Worm (Caenorhabditis elegans) whole organism, L1 larva: ENCODE results near the gene fbxa-4.

Experiments used
- C16A3.4 ChIP-seq: fragments of 150-350 bp; optimal IDR thresholded peaks from 2 replicates; lab custom pipeline; 2014; ENCODE audit warnings: missing biosample characterization, missing genetic modification characterization
- Y116A8C.19 ChIP-seq: sonication (generic microtip); optimal IDR thresholded peaks from 2 replicates; lab custom pipeline; 2016; ENCODE audit warnings: missing compliant biosample characterization, missing genetic modification characterization, borderline replicate concordance
- aha-1 ChIP-seq: fragments of 150-350 bp; optimal IDR thresholded peaks from 2 replicates; lab custom pipeline; 2014; ENCODE audit warnings: missing biosample characterization, missing genetic modification characterization
- alr-1 ChIP-seq: fragments of 200-800 bp; sonication (Bioruptor generic); optimal IDR thresholded peaks from 2 replicates; lab custom pipeline; 2018; ENCODE audit warnings: borderline replicate concordance, mild to moderate bottlenecking, missing genetic modification characterization, missing compliant biosample characterization
- aly-2 ChIP-seq: fragments of 150-350 bp; optimal IDR thresholded peaks from 2 replicates; lab custom pipeline; 2014; ENCODE audit warnings: missing biosample characterization, missing genetic modification characterization
- blmp-1 ChIP-seq: fragments of 150-350 bp; optimal IDR thresholded peaks from 2 replicates; lab custom pipeline; 2014; ENCODE audit warnings: missing biosample characterization, missing genetic modification characterization
- ceh-63 ChIP-seq: fragments of 200-800 bp; sonication (Bioruptor generic); optimal IDR thresholded peaks from 2 replicates; lab custom pipeline; 2018; ENCODE audit warnings: mild to moderate bottlenecking, missing genetic modification characterization, missing compliant biosample characterization
- ceh-8 ChIP-seq: fragments of 200-800 bp; sonication (Bioruptor generic); optimal IDR thresholded peaks from 2 replicates; lab custom pipeline; 2018; ENCODE audit warnings: mild to moderate bottlenecking, missing genetic modification characterization, moderate library complexity, missing compliant biosample characterization
- ceh-88 ChIP-seq: fragments of 200-800 bp; sonication (Bioruptor generic); IDR thresholded peaks from 2 replicates; pipeline ENCODE4 v1.3.6; 2022; ENCODE audit warnings: missing genetic modification characterization, missing compliant biosample characterization
- dpl-1 ChIP-seq, 3 experiments: fragments of 150-350 bp in 2 of 3; sonication (generic microtip) in 1 of 3; optimal IDR thresholded peaks; 2 replicates each; lab custom pipeline; 2014 to 2017; ENCODE audit warnings: missing biosample characterization in 3 of 3, missing genetic modification characterization in 3 of 3, missing genetic modification reagents in 3 of 3
- dsc-1 ChIP-seq: sonication (generic microtip); optimal IDR thresholded peaks from 2 replicates; lab custom pipeline; 2016; ENCODE audit warnings: mild to moderate bottlenecking, missing genetic modification characterization, missing compliant biosample characterization
- egl-27 ChIP-seq, 2 experiments: fragments of 150-350 bp in 1 of 2; sonication (generic microtip); optimal IDR thresholded peaks; 3 replicates each; lab custom pipeline; 2017 to 2018; ENCODE audit warnings: missing biosample characterization in 2 of 2, missing genetic modification characterization in 2 of 2, missing genetic modification reagents in 2 of 2
- elt-2 ChIP-seq: sonication (generic microtip); optimal IDR thresholded peaks from 2 replicates; lab custom pipeline; 2016; ENCODE audit warnings: missing genetic modification characterization, mild to moderate bottlenecking, inconsistent platforms, missing compliant biosample characterization, missing genetic modification reagents
- fkh-10 ChIP-seq: sonication (generic microtip); optimal IDR thresholded peaks from 2 replicates; lab custom pipeline; 2017; ENCODE audit warnings: missing biosample characterization, missing genetic modification reagents, missing genetic modification characterization
- fkh-4 ChIP-seq: sonication (generic microtip); optimal IDR thresholded peaks from 2 replicates; lab custom pipeline; 2016; ENCODE audit warnings: missing compliant biosample characterization, missing genetic modification characterization, borderline replicate concordance
- fkh-8 ChIP-seq: sonication (generic microtip); optimal IDR thresholded peaks from 2 replicates; lab custom pipeline; 2016; ENCODE audit warnings: mild to moderate bottlenecking, missing genetic modification characterization, missing compliant biosample characterization
- fos-1 ChIP-seq: fragments of 150-350 bp; optimal IDR thresholded peaks from 2 replicates; lab custom pipeline; 2014; ENCODE audit warnings: missing biosample characterization, missing genetic modification characterization
- grh-1 ChIP-seq: fragments of 200-800 bp; sonication (Bioruptor generic); IDR thresholded peaks from 2 replicates; pipeline ENCODE4 v1.3.6; 2022; ENCODE audit warnings: missing genetic modification reagents, missing genetic modification characterization, missing compliant biosample characterization
- hlh-17 ChIP-seq: fragments of 200-800 bp; sonication (Bioruptor generic); optimal IDR thresholded peaks from 2 replicates; lab custom pipeline; 2018; ENCODE audit warnings: missing genetic modification characterization, mild to moderate bottlenecking, missing compliant biosample characterization, moderate library complexity, borderline replicate concordance
- hlh-4 ChIP-seq: sonication (generic microtip); optimal IDR thresholded peaks from 2 replicates; lab custom pipeline; 2016; ENCODE audit warnings: mild to moderate bottlenecking, missing genetic modification characterization, missing compliant biosample characterization
- hpl-2 ChIP-seq: fragments of 150-350 bp; optimal IDR thresholded peaks from 2 replicates; lab custom pipeline; 2014; ENCODE audit warnings: missing biosample characterization, missing genetic modification reagents, missing genetic modification characterization
- irx-1 ChIP-seq: sonication (generic microtip); optimal IDR thresholded peaks from 2 replicates; lab custom pipeline; 2016; ENCODE audit warnings: missing genetic modification characterization, missing compliant biosample characterization
- jun-1 ChIP-seq: fragments of 150-350 bp; optimal IDR thresholded peaks from 2 replicates; lab custom pipeline; 2014; ENCODE audit warnings: missing biosample characterization, missing genetic modification reagents, missing genetic modification characterization
- lin-13 ChIP-seq: fragments of 150-350 bp; optimal IDR thresholded peaks from 2 replicates; lab custom pipeline; 2014; ENCODE audit warnings: missing biosample characterization, missing genetic modification reagents, missing genetic modification characterization
- lin-14 ChIP-seq: fragments of 200-800 bp; sonication (Bioruptor generic); optimal IDR thresholded peaks from 2 replicates; lab custom pipeline; 2018; ENCODE audit warnings: mild to moderate bottlenecking, missing genetic modification characterization, moderate library complexity, missing compliant biosample characterization
- lin-15B ChIP-seq: fragments of 150-350 bp; sonication (generic microtip); optimal IDR thresholded peaks from 3 replicates; lab custom pipeline; 2014; ENCODE audit warnings: missing biosample characterization, missing genetic modification characterization
- lir-3 ChIP-seq: sonication (generic microtip); optimal IDR thresholded peaks from 2 replicates; lab custom pipeline; 2016; ENCODE audit warnings: mild to moderate bottlenecking, missing genetic modification characterization, moderate library complexity, missing compliant biosample characterization; ENCODE audit not compliant: poor library complexity
- lsy-2 ChIP-seq, 2 experiments: fragments of 150-350 bp; optimal IDR thresholded peaks; 2 replicates each; lab custom pipeline; 2014; ENCODE audit warnings: missing biosample characterization in 2 of 2, missing genetic modification characterization in 2 of 2
- mab-9 ChIP-seq: fragments of 200-800 bp; sonication (Bioruptor generic); IDR thresholded peaks from 2 replicates; pipeline ENCODE4 v1.3.6; 2022; ENCODE audit warnings: missing genetic modification reagents, missing genetic modification characterization, missing compliant biosample characterization
- mdl-1 ChIP-seq, 2 experiments: fragments of 150-350 bp; optimal IDR thresholded peaks; 2 replicates each; lab custom pipeline; 2014 to 2017; ENCODE audit warnings: missing biosample characterization in 2 of 2, missing genetic modification characterization in 2 of 2, inconsistent platforms in 1 of 2
- nhr-12 ChIP-seq: sonication (generic microtip); optimal IDR thresholded peaks from 2 replicates; lab custom pipeline; 2017; ENCODE audit warnings: missing biosample characterization, missing genetic modification characterization
- nhr-237 ChIP-seq: fragments of 150-350 bp; optimal IDR thresholded peaks from 2 replicates; lab custom pipeline; 2014; ENCODE audit warnings: missing biosample characterization, missing genetic modification characterization
- nhr-28 ChIP-seq: fragments of 150-350 bp; optimal IDR thresholded peaks from 2 replicates; lab custom pipeline; 2014; ENCODE audit warnings: missing biosample characterization, missing genetic modification characterization
- nhr-71 ChIP-seq: sonication (generic microtip); optimal IDR thresholded peaks from 2 replicates; lab custom pipeline; 2016; ENCODE audit warnings: mild to moderate bottlenecking, missing genetic modification characterization, moderate library complexity, missing compliant biosample characterization
- nhr-76 ChIP-seq: sonication (generic microtip); optimal IDR thresholded peaks from 2 replicates; lab custom pipeline; 2017; ENCODE audit warnings: missing biosample characterization, missing genetic modification characterization
- nhr-77 ChIP-seq: fragments of 150-350 bp; optimal IDR thresholded peaks from 2 replicates; lab custom pipeline; 2014; ENCODE audit warnings: missing biosample characterization, missing genetic modification characterization
- nhr-85 ChIP-seq: sonication (generic microtip); peaks from one replicate; lab custom pipeline; 2016; ENCODE audit warnings: missing genetic modification characterization, inconsistent platforms, missing compliant biosample characterization
- nhr-90 ChIP-seq: sonication (generic microtip); optimal IDR thresholded peaks from 2 replicates; lab custom pipeline; 2016; ENCODE audit warnings: mild to moderate bottlenecking, missing genetic modification characterization, missing compliant biosample characterization; ENCODE audit not compliant: poor library complexity
- pag-3 ChIP-seq: sonication (generic microtip); optimal IDR thresholded peaks from 2 replicates; lab custom pipeline; 2017; ENCODE audit warnings: missing genetic modification characterization, mild to moderate bottlenecking, missing compliant biosample characterization, antibody characterized with exemption, borderline replicate concordance; ENCODE audit not compliant: insufficient read depth
- rnt-1 ChIP-seq: sonication (generic microtip); optimal IDR thresholded peaks from 2 replicates; lab custom pipeline; 2016; ENCODE audit warnings: mild to moderate bottlenecking, missing genetic modification characterization, moderate library complexity, missing compliant biosample characterization
- sox-4 ChIP-seq: sonication (generic microtip); optimal IDR thresholded peaks from 2 replicates; lab custom pipeline; 2016; ENCODE audit warnings: missing genetic modification characterization, missing compliant biosample characterization
- sptf-1 ChIP-seq: fragments of 150-350 bp; optimal IDR thresholded peaks from 2 replicates; lab custom pipeline; 2014; ENCODE audit warnings: missing biosample characterization, missing genetic modification characterization
- sup-37 ChIP-seq: fragments of 200-800 bp; sonication (Bioruptor generic); optimal IDR thresholded peaks from 2 replicates; lab custom pipeline; 2018; ENCODE audit warnings: mild to moderate bottlenecking, missing genetic modification characterization, missing compliant biosample characterization
- tlp-1 ChIP-seq: fragments of 150-350 bp; optimal IDR thresholded peaks from 2 replicates; lab custom pipeline; 2014; ENCODE audit warnings: missing biosample characterization, missing genetic modification characterization
- unc-86 ChIP-seq: sonication (generic microtip); optimal IDR thresholded peaks from 2 replicates; lab custom pipeline; 2016; ENCODE audit warnings: missing genetic modification characterization, missing compliant biosample characterization
- unc-98 ChIP-seq: fragments of 200-800 bp; sonication (Bioruptor generic); IDR thresholded peaks from 2 replicates; pipeline ENCODE4 v1.3.6; 2022; ENCODE audit warnings: missing genetic modification characterization, missing compliant biosample characterization
- vab-15 ChIP-seq: sonication (generic microtip); optimal IDR thresholded peaks from 2 replicates; lab custom pipeline; 2017; ENCODE audit warnings: missing genotype, mild to moderate bottlenecking, missing genetic modification characterization, missing compliant biosample characterization
- xbp-1 ChIP-seq: sonication (generic microtip); optimal IDR thresholded peaks from 2 replicates; lab custom pipeline; 2016; ENCODE audit warnings: missing genetic modification characterization, missing compliant biosample characterization
- zag-1 ChIP-seq: fragments of 150-350 bp; optimal IDR thresholded peaks from 2 replicates; lab custom pipeline; 2014; ENCODE audit warnings: missing biosample characterization, missing genetic modification characterization
- zip-4 ChIP-seq: fragments of 200-800 bp; sonication (Bioruptor generic); optimal IDR thresholded peaks from 2 replicates; lab custom pipeline; 2018; ENCODE audit warnings: mild to moderate bottlenecking, missing genetic modification characterization, moderate library complexity, missing compliant biosample characterization
- ztf-11 ChIP-seq, 2 experiments: sonication (generic microtip); optimal IDR thresholded peaks; 2 replicates each; lab custom pipeline; 2016 to 2017; ENCODE audit warnings: missing genetic modification characterization in 2 of 2, missing biosample characterization in 1 of 2, missing compliant biosample characterization in 1 of 2
- ztf-4 ChIP-seq: fragments of 150-350 bp; optimal IDR thresholded peaks from 2 replicates; lab custom pipeline; 2014; ENCODE audit warnings: missing biosample characterization, missing genetic modification characterization

Gene fbxa-4

DNA sequence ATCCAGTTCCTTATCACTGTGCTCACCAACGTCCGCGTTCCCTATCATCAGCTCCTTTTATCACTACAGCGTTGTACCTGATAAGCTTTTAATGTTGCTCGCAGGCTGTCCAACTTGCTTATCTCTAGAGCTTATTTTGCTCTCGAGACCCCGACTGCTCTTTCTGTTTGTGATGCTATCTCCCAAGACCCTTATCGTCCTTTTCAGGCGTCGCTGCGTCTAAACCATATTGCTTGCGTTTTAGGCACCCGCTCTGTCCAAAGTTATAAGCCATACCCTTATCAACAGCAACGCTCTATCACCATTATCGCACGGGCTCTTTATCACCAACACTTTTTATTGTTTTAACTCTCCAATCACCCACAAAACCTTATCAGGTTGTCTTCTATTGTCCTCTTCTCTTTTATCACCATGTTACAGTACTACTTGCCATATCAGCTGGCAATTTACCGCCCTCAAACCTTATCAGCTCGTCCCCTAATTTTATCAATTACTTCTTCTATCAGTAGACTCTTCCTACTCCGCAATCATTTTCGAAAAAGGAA lies 36.8 kb downstream of the fbxa-4 start (continued):
- no peak for TF ChIP-seq alr-1 (tag; lab: Kevin White, UChicago)
- no peak for TF ChIP-seq vab-15
- TF ChIP-seq fkh-4 (tag; lab: Kevin White, UChicago) = no peak
- no peak for TF ChIP-seq lin-13 (GFP tag; lab: Kevin White, UChicago)
- TF ChIP-seq sptf-1 (tag; lab: Kevin White, UChicago) = no peak
- peak; percentile 65 for TF ChIP-seq nhr-71 (tag; lab: Kevin White, UChicago)
- no peak for TF ChIP-seq aly-2
- no peak for TF ChIP-seq ceh-63 (GFP tag; lab: Kevin White, UChicago)
- no peak for TF ChIP-seq dsc-1 (tag; lab: Kevin White, UChicago)
- peak in 1 of 2 experiments; percentile 8 for TF ChIP-seq mdl-1 (tag; optimal IDR thresholded peaks at IDR 0.05; lab: Kevin White, UChicago)
- no peak for TF ChIP-seq lin-15B (tag; lab: Kevin White, UChicago)
- no peak for TF ChIP-seq lir-3
- TF ChIP-seq zag-1 (tag; lab: Kevin White, UChicago) = no peak
- TF ChIP-seq hlh-17 = no peak
- no peak for TF ChIP-seq unc-86
- no peak for TF ChIP-seq mab-9 (GFP tag; lab: Robert Waterston, UW)
- TF ChIP-seq Y116A8C.19 (tag; lab: Kevin White, UChicago) = no peak
- peak; percentile 100 for TF ChIP-seq elt-2 (tag; lab: Kevin White, UChicago)
- TF ChIP-seq egl-27 (tag; optimal IDR thresholded peaks at IDR 0.05; lab: Kevin White, UChicago) = peak in 1 of 2 experiments; percentile 69
- TF ChIP-seq nhr-76 (tag; lab: Kevin White, UChicago) = no peak
- no peak for TF ChIP-seq ceh-88 (GFP tag; lab: Robert Waterston, UW)
- no peak for TF ChIP-seq aha-1
- no peak for TF ChIP-seq unc-98 (GFP tag; lab: Robert Waterston, UW)
- TF ChIP-seq fkh-10 (GFP tag; lab: Kevin White, UChicago) = no peak
- peak; percentile 92 for TF ChIP-seq jun-1 (tag; lab: Kevin White, UChicago)
- no peak for TF ChIP-seq zip-4 (GFP tag; lab: Kevin White, UChicago)
- TF ChIP-seq ceh-8 (GFP tag; lab: Kevin White, UChicago) = no peak
- TF ChIP-seq fos-1 = no peak
- no peak for TF ChIP-seq rnt-1
- TF ChIP-seq irx-1 (tag; lab: Kevin White, UChicago) = no peak
- no peak for TF ChIP-seq pag-3
- TF ChIP-seq xbp-1 (tag; lab: Kevin White, UChicago) = no peak
- peak; percentile 34 for TF ChIP-seq hpl-2 (GFP tag; lab: Kevin White, UChicago)
- TF ChIP-seq ztf-4 (tag; lab: Kevin White, UChicago) = no peak
- TF ChIP-seq nhr-85 (tag; lab: Kevin White, UChicago) = no peak
- TF ChIP-seq dpl-1 (GFP tag; optimal IDR thresholded peaks at IDR 0.05; lab: Kevin White, UChicago) = no peak
- TF ChIP-seq nhr-237 (tag; lab: Kevin White, UChicago) = no peak
- TF ChIP-seq nhr-90 (tag; lab: Kevin White, UChicago) = peak; percentile 59
- no peak for TF ChIP-seq C16A3.4 (tag; lab: Kevin White, UChicago)
- TF ChIP-seq sox-4 (tag; lab: Kevin White, UChicago) = no peak
- no peak for TF ChIP-seq nhr-12
- no peak for TF ChIP-seq grh-1 (GFP tag; lab: Robert Waterston, UW)
- TF ChIP-seq lsy-2 (tag; optimal IDR thresholded peaks at IDR 0.05; lab: Kevin White, UChicago) = peak; percentile 46 to 85
- TF ChIP-seq lin-14 = peak; percentile 33
- TF ChIP-seq hlh-4 = no peak
- TF ChIP-seq nhr-28 (tag; lab: Kevin White, UChicago) = no peak
- no peak for TF ChIP-seq sup-37 (GFP tag; lab: Kevin White, UChicago)
- no peak for TF ChIP-seq fkh-8 (tag; lab: Kevin White, UChicago)
- TF ChIP-seq tlp-1 (tag; lab: Kevin White, UChicago) = peak; percentile 60
- TF ChIP-seq nhr-77 = no peak
- TF ChIP-seq ztf-11 (tag; optimal IDR thresholded peaks at IDR 0.05; lab: Kevin White, UChicago) = no peak
- no peak for TF ChIP-seq blmp-1 (tag; lab: Kevin White, UChicago)
